Worm (Caenorhabditis elegans) whole organism, L4/young adult: ENCODE data around the gene C05D11.13.

Experiments used
- W03F9.2 ChIP-seq: fragments of 150-350 bp; optimal IDR thresholded peaks from 2 replicates; lab custom pipeline; 2014; ENCODE audit warnings: missing biosample characterization, missing genetic modification characterization
- dao-5 ChIP-seq: sonication (generic microtip); optimal IDR thresholded peaks from 2 replicates; lab custom pipeline; 2016; ENCODE audit warnings: missing genotype, missing genetic modification characterization, moderate library complexity, missing compliant biosample characterization
- him-1 ChIP-seq: sonication (generic microtip); optimal IDR thresholded peaks from 2 replicates; lab custom pipeline; 2016; ENCODE audit warnings: missing genotype, missing genetic modification reagents, missing genetic modification characterization, missing compliant biosample characterization

DNA sequence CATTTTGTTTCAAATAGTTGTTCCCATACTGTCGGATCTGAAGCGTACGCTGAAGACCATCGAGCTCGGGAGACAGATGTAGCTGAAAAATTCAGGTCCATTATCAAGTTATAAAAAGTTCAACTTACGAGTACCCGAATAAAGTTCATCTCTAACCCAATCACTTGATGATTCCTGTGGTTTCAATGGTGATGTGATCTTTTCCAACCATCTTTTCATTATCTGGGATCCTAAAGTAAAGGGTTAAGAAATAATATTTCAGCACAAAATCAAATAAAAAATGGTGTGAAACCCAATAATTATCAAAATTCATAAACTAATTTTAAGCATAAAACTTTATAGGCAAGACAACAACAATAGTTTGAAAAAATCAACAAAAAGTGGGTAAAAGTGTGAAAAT lies 17.2 kb downstream of the C05D11.13 start, which contains the start of gene C05D11.8:
- no peak for TF ChIP-seq W03F9.2 (tag; lab: Kevin White, UChicago)
- no peak for TF ChIP-seq him-1 (tag; lab: Kevin White, UChicago)
- no peak for TF ChIP-seq dao-5 (tag; lab: Kevin White, UChicago)
